Fruit fly (Drosophila melanogaster) Kc167 (cell line): Measurements from ENCODE around the gene comm.

Experiments used
- Myc ChIP-seq: fragments of >200 bp; optimal IDR thresholded peaks from 2 replicates; lab custom pipeline; 2017; ENCODE audit warnings: missing external identifiers
- Sin3A ChIP-seq: fragments of >200 bp; optimal IDR thresholded peaks from 2 replicates; lab custom pipeline; 2018; ENCODE audit warnings: missing external identifiers
- h ChIP-seq: fragments of >200 bp; optimal IDR thresholded peaks from 3 replicates; lab custom pipeline; 2018; ENCODE audit warnings: missing external identifiers
- insv ChIP-seq: fragments of >200 bp; optimal IDR thresholded peaks from 3 replicates; lab custom pipeline; 2018; ENCODE audit warnings: missing external identifiers
- psq ChIP-seq: fragments of >200 bp; optimal IDR thresholded peaks from 2 replicates; lab custom pipeline; 2017; ENCODE audit warnings: missing external identifiers
- ttk ChIP-seq: sonication (Bioruptor generic); optimal IDR thresholded peaks from 2 replicates; lab custom pipeline; 2017; ENCODE audit warnings: missing external identifiers

Gene comm

DNA sequence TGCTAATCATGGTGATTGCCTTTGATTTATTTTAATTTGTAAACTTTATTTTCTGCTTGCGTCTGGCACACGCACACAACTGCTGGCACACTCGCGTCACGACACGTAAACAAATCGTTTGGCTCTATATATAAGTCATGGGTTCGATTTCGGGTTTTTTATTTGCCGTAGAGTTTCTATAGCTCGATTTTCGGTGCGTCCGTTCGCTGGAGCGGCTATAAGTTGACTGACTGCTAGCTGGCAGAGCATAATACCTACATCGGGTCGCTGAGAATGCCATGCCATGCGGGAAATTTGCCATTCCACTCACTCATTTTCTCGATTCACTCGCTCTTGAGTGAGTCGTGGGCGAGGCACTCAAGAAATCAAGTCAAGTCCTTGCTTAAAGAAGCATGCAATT is at the start of gene comm:
TSS of gene comm (minus strand) at position 236 of the 400 bp plus-strand sequence.
- TF ChIP-seq psq (lab: Kevin White, UChicago) = no peak
- TF ChIP-seq insv (lab: Kevin White, UChicago) = no peak
- TF ChIP-seq Sin3A (lab: Kevin White, UChicago) = no peak
- no peak for TF ChIP-seq ttk (lab: Kevin White, UChicago)
- no peak for TF ChIP-seq h (lab: Kevin White, UChicago)
- TF ChIP-seq Myc (lab: Kevin White, UChicago) = no peak

DNA sequence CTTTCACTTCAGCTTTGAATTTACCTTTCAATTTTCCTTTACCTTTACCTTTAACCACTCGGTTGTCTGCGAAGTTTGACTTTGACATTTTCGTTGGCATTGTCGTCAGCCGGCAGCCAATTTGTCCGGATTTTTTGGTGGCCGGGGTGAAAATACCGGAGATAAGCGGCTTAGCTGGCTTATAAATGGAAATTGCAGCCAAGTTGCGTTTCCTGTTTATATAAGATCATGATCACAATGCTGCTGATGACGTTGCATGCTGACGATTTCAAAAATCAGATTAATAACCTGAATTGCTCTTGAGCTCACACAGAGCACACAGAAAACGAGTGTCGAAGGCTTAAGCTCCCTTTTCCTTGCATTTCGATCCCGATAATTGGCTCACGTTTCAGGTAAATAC is 49.6 kb upstream of the comm start:
- TF ChIP-seq Sin3A (lab: Kevin White, UChicago) (no peak), psq (lab: Kevin White, UChicago) (no peak), h (lab: Kevin White, UChicago) (no peak), insv (lab: Kevin White, UChicago) (no peak), ttk (lab: Kevin White, UChicago) (no peak), Myc (lab: Kevin White, UChicago) (no peak)

DNA sequence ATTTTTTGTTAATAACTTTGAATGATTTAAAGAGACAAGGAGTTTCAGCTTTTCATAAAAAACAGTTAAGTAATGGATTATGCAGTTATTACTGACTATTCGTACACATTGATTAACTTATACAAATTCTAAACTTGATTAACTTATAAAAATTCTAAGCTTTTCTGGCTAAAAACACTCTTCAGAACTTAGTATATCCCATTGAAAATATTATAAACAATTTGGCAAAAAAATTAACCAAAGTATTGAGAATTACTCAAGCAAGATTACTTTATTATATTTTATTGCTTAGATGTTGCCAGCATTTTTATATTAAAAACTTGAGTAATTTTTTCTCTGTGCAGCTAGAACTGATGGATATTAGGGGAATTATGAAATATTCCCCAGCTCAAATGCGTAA is 49.2 kb upstream of the comm start:
- no peak for TF ChIP-seq ttk (lab: Kevin White, UChicago)
- no peak for TF ChIP-seq insv (lab: Kevin White, UChicago)
- TF ChIP-seq psq (lab: Kevin White, UChicago) = no peak
- no peak for TF ChIP-seq Myc (lab: Kevin White, UChicago)
- TF ChIP-seq Sin3A (lab: Kevin White, UChicago) = no peak
- no peak for TF ChIP-seq h (lab: Kevin White, UChicago)

DNA sequence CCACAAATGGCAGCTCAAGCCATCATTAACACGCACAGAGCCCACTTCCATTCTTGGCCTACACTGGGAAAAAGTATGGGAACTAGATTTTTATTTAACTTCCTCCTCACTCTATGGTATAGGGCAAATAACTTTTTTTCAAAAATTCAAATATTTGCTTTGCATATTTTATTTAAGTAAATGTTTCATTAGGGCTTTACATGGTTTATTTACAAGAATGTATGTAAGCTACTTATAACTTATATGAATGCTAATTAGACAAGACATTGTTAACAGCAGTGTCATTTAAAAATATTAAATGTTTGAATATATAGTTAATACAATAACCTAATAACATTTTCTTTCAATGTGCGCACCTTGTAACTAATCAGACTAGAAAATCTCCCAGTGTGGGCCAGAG is 47.3 kb upstream of the comm start:
- no peak for TF ChIP-seq ttk (lab: Kevin White, UChicago)
- TF ChIP-seq h (lab: Kevin White, UChicago) = no peak
- no peak for TF ChIP-seq Sin3A (lab: Kevin White, UChicago)
- no peak for TF ChIP-seq Myc (lab: Kevin White, UChicago)
- TF ChIP-seq insv (lab: Kevin White, UChicago) = no peak
- TF ChIP-seq psq (lab: Kevin White, UChicago) = no peak

DNA sequence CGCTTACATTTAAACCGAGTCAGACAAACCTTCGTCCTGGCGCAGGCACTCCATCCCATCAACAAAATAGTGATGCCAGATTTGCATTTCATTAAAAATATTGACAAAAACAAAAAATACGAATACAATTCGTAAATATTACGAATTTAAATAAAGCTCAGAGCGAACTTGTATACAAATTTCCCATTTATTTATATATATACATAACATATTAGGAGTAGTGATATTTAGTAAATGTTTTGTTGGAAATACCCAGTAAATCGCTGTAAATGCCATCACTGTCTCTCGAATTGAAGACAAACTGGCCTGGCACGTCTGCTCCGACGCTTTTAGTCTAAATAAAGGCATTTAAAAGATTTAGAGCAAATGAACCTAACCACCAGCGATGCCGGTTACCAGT is 44.0 kb upstream of the comm start:
- TF ChIP-seq psq (lab: Kevin White, UChicago) (no peak), Sin3A (lab: Kevin White, UChicago) (no peak), h (lab: Kevin White, UChicago) (no peak), ttk (lab: Kevin White, UChicago) (no peak), Myc (lab: Kevin White, UChicago) (no peak), insv (lab: Kevin White, UChicago) (no peak)

DNA sequence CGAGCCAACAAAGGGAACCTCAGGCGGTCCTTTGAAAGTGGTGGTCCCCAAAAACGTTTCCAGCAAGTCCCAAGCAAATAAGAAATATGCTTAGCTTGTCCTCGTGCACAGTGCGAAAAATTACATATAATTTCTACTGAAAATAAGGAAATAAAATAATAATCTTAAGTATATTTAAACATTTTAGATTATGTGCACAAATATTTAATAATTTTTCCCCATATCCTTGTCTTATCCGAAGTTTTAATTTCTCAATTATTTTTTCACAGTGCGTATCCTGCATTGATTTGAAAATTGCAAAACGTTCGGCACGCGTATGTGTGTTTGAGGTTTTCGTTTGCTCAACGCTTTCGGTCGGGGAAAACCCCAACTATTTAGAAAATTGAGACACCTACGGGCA is 43.3 kb upstream of the comm start:
- TF ChIP-seq psq (lab: Kevin White, UChicago) (no peak), insv (lab: Kevin White, UChicago) (no peak), ttk (lab: Kevin White, UChicago) (no peak), Sin3A (lab: Kevin White, UChicago) (no peak), h (lab: Kevin White, UChicago) (no peak), Myc (lab: Kevin White, UChicago) (no peak)

DNA sequence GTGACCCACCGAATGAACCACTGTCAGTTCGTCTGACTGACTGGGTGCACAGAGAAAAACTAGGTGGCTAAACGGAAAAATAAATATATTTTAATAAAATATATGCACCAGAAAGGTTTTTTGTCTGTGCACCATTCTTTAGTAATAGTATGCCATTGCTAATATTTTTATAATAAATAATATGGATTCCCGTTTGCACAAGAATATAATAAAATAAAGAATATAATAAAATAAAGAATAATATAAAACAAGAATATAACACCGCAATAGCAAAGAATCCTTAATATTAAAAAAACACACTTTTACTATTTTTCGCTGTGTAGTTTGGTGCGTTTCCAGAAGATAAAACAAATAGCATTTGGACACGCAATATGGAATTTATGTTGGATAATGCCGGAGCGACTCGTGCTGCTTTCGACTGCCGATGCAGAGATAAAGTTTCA is 40.7 kb upstream of the comm start:
- TF ChIP-seq ttk (lab: Kevin White, UChicago) = no peak
- no peak for TF ChIP-seq Myc (lab: Kevin White, UChicago)
- no peak for TF ChIP-seq h (lab: Kevin White, UChicago)
- TF ChIP-seq insv (lab: Kevin White, UChicago) = no peak
- no peak for TF ChIP-seq psq (lab: Kevin White, UChicago)
- TF ChIP-seq Sin3A (lab: Kevin White, UChicago) = no peak

DNA sequence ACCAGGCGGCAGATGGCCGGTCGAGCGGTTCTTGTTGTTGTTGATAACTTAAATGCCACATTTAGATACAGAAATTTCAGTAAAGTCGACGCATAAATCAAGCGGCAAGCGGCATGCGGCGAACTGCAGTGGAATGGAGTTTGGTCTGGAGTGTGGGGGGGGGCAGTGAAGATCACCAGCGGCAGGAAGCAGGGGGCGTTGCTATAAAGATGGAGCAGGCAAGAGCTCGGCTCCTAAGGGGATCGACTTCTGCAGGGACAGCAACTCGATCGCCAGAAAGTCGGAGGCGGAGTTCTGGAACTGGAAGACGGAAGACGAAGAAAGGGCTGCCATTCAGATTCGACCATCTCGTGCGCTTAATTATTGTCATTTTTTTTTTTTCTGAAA is 35.0 kb upstream of the comm start:
- TF ChIP-seq ttk (lab: Kevin White, UChicago) (no peak), psq (lab: Kevin White, UChicago) (no peak), h (lab: Kevin White, UChicago) (no peak), Sin3A (lab: Kevin White, UChicago) (no peak), insv (lab: Kevin White, UChicago) (no peak), Myc (lab: Kevin White, UChicago) (no peak)

DNA sequence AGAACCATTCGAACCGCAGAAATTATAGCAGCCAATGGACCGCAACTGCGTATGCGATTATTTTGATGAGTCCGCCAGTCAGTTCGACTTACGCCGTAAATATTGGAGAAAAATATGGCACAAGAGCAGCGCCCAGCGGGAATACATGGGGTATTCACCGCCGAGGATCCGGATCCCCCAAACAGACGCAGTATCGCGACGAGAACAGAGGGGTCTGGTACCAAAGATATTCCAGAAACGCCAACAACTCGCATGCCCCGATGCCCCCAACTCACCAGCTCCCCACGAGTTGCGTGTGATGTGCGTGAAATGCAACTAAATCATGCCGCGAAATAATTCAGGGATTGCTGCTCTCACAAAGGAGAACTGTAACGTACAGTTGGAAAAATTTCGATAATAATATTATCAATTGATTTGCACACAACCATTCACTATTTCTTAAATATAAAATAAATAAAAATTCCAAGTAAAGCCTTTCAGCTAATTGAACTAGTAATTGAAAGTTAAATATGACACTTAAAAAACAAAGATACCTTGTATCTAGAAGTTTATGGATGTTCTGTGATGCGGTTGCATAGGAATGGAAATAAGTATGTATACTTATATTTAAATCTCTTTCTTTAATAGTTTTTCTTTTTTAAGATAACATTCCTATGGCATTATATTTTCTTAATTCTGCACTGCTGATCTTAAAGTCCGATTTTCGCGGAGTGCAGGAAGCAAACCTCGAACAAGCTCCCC is 34.4 kb upstream of the comm start:
- no peak for TF ChIP-seq insv (lab: Kevin White, UChicago)
- TF ChIP-seq h (lab: Kevin White, UChicago) = no peak
- no peak for TF ChIP-seq psq (lab: Kevin White, UChicago)
- TF ChIP-seq Sin3A (lab: Kevin White, UChicago) = no peak
- TF ChIP-seq ttk (lab: Kevin White, UChicago) = no peak
- TF ChIP-seq Myc (lab: Kevin White, UChicago) = no peak

DNA sequence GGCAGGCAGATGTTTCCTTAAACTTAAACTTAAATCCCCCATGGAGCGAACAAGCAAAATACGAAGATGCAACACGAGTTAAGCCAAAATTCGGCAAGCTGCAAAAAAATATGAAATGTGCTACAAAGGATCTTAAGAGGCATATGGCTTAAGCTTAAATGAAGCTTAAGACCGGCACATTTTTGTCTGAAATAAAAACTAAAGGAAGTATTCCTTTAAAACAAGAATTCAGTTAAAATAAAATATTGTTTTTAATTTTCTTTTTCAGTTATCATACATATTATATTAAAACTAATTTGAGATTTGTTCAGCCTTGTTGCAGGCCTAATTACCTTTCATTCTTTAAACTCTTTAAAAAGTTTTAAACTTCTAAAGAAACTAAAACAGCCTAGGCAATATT is 33.7 kb upstream of the comm start:
- TF ChIP-seq ttk (lab: Kevin White, UChicago) = no peak
- no peak for TF ChIP-seq insv (lab: Kevin White, UChicago)
- no peak for TF ChIP-seq psq (lab: Kevin White, UChicago)
- no peak for TF ChIP-seq Sin3A (lab: Kevin White, UChicago)
- TF ChIP-seq Myc (lab: Kevin White, UChicago) = no peak
- no peak for TF ChIP-seq h (lab: Kevin White, UChicago)

DNA sequence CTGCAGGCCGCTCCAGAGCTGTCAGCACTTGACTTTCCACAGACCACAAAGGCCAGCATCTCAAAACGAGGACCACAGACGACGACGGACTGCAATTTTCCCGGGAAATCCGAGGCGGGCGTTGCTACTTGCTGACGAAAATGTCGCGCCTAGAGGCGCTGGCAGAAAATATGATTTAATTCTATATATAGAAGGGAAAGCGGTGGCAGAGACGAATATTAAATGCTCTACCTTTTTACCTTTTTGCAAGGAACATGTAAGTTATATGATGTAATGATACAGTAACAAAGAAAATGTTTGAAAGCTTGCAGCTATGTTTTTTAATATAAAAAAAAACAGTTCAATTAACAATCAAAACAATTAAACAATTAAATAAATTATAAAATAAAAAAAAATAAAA is 32.2 kb upstream of the comm start:
- no peak for TF ChIP-seq psq (lab: Kevin White, UChicago)

DNA sequence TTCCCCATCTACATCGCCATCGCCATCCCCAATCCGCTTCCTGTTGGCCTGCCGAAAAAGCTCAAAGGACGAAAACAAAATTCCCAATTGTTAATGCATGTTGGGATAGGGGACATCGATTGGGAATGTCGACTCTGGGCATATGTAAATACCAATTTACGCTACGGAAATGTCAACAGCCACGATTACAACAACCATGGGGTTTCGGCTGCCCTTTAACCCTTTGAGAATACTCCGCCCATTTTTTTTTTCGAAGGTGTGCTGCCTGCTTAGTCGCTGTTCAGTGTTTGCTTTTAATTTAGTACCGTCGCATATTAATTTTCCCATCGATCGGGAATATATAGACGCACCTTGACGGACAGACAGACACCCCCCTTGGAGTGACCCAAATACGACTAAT is 30.4 kb upstream of the comm start:
- TF ChIP-seq Sin3A (lab: Kevin White, UChicago) (no peak), insv (lab: Kevin White, UChicago) (no peak), Myc (lab: Kevin White, UChicago) (no peak), psq (lab: Kevin White, UChicago) (no peak), h (lab: Kevin White, UChicago) (no peak), ttk (lab: Kevin White, UChicago) (no peak)
